Fruit fly (Drosophila melanogaster): ENCODE data around the gene kst.

The kst gene

dm6 chr3L:3303534-3304459 lies 32.9 kb upstream of the kst start, which contains the start of gene ZnT63C:
Gene ZnT63C, plus strand, starts transcription at chr3L:3303708.
- TF ChIP-seq CG1620 (GFP tag; optimal IDR thresholded peaks at IDR 0.05), result no peak
- peak; percentile 3 for TF ChIP-seq tj (GFP tag; optimal IDR thresholded peaks at IDR 0.05)
- TF ChIP-seq cnc (optimal IDR thresholded peaks at IDR 0.05), result peak; percentile 56 to 86
- TF ChIP-seq CG7045 (GFP tag; optimal IDR thresholded peaks at IDR 0.05), result peak; percentile 12
- TF ChIP-seq pad (GFP tag; optimal IDR thresholded peaks at IDR 0.05), result peak; percentile 65
- no peak for TF ChIP-seq CG12768 (GFP tag; optimal IDR thresholded peaks at IDR 0.05)
- no peak for TF ChIP-seq Clk (GFP tag; optimal IDR thresholded peaks at IDR 0.05)
- peak; percentile 64 for TF ChIP-seq kay (GFP tag; ENCODE audit: borderline replicate concordance)
- TF ChIP-seq toe (GFP tag; optimal IDR thresholded peaks at IDR 0.05), result no peak
- TF ChIP-seq cic (GFP tag; optimal IDR thresholded peaks at IDR 0.05), result peak; percentile 50
- peak; percentile 41 for TF ChIP-seq CG14711 (tag; optimal IDR thresholded peaks at IDR 0.05)
- TF ChIP-seq Mnt (GFP tag; optimal IDR thresholded peaks at IDR 0.05), result peak; percentile 88
- no peak for TF ChIP-seq CG7101 (tag; optimal IDR thresholded peaks at IDR 0.05)

- TF ChIP-seq tj (GFP tag; optimal IDR thresholded peaks at IDR 0.05) (no peak), toe (GFP tag; optimal IDR thresholded peaks at IDR 0.05) (no peak), pad (GFP tag; optimal IDR thresholded peaks at IDR 0.05) (no peak), Crg-1 (GFP tag; optimal IDR thresholded peaks at IDR 0.05) (no peak), CG7101 (tag; optimal IDR thresholded peaks at IDR 0.05) (no peak), CG5204 (GFP tag; optimal IDR thresholded peaks at IDR 0.05) (no peak), bab1 (GFP tag; optimal IDR thresholded peaks at IDR 0.05) (no peak), CG11617 (GFP tag; optimal IDR thresholded peaks at IDR 0.05) (no peak), CG12768 (GFP tag; optimal IDR thresholded peaks at IDR 0.05) (no peak), cic (GFP tag; optimal IDR thresholded peaks at IDR 0.05) (no peak), Mnt (GFP tag; optimal IDR thresholded peaks at IDR 0.05) (no peak), CG7045 (GFP tag; optimal IDR thresholded peaks at IDR 0.05) (no peak), kay (GFP tag; ENCODE audit: borderline replicate concordance) (no peak), CG14711 (tag; optimal IDR thresholded peaks at IDR 0.05) (no peak), Hr96 (GFP tag; optimal IDR thresholded peaks at IDR 0.05) (no peak), Clk (GFP tag; optimal IDR thresholded peaks at IDR 0.05) (no peak), CG1620 (GFP tag; optimal IDR thresholded peaks at IDR 0.05) (no peak), cnc (optimal IDR thresholded peaks at IDR 0.05) (no peak), ovo (GFP tag; optimal IDR thresholded peaks at IDR 0.05) (no peak), CG33017 (tag; optimal IDR thresholded peaks at IDR 0.05) (no peak)
Measured at dm6 chr3L:3304740-3305139, 31.9 kb upstream of the kst start.

- no peak for TF ChIP-seq Hr96 (GFP tag; optimal IDR thresholded peaks at IDR 0.05)
- no peak for TF ChIP-seq CG1620 (GFP tag; optimal IDR thresholded peaks at IDR 0.05)
- TF ChIP-seq CG5204 (GFP tag; optimal IDR thresholded peaks at IDR 0.05), result no peak
- TF ChIP-seq CG14711 (tag; optimal IDR thresholded peaks at IDR 0.05), result no peak
Measured at dm6 chr3L:3305430-3305829, 31.2 kb upstream of the kst start.

dm6 chr3L:3306515-3306914 lies 30.1 kb upstream of the kst start:
- TF ChIP-seq CG7045 (GFP tag; optimal IDR thresholded peaks at IDR 0.05), result no peak
- peak; percentile 14 for TF ChIP-seq kay (GFP tag; ENCODE audit: borderline replicate concordance)

- TF ChIP-seq Mnt (GFP tag; optimal IDR thresholded peaks at IDR 0.05) (no peak), CG12768 (GFP tag; optimal IDR thresholded peaks at IDR 0.05) (no peak), cnc (optimal IDR thresholded peaks at IDR 0.05) (no peak)
Measured at dm6 chr3L:3307593-3307992, 29.1 kb upstream of the kst start.

dm6 chr3L:3308676-3309613 lies 27.7 kb upstream of the kst start:
- no peak for TF ChIP-seq bab1 (GFP tag; optimal IDR thresholded peaks at IDR 0.05)
- peak; percentile 69 for TF ChIP-seq kay (GFP tag; ENCODE audit: borderline replicate concordance)
- TF ChIP-seq cnc (optimal IDR thresholded peaks at IDR 0.05), result no peak
- no peak for TF ChIP-seq CG1620 (GFP tag; optimal IDR thresholded peaks at IDR 0.05)
- TF ChIP-seq Clk (GFP tag; optimal IDR thresholded peaks at IDR 0.05), result no peak
- TF ChIP-seq Hr96 (GFP tag; optimal IDR thresholded peaks at IDR 0.05), result no peak
- TF ChIP-seq CG7045 (GFP tag; optimal IDR thresholded peaks at IDR 0.05), result no peak
- peak; percentile 59 for TF ChIP-seq tj (GFP tag; optimal IDR thresholded peaks at IDR 0.05)
- peak; percentile 17 for TF ChIP-seq Crg-1 (GFP tag; optimal IDR thresholded peaks at IDR 0.05)
- TF ChIP-seq ovo (GFP tag; optimal IDR thresholded peaks at IDR 0.05), result no peak
- peak; percentile 23 for TF ChIP-seq CG12768 (GFP tag; optimal IDR thresholded peaks at IDR 0.05)
- TF ChIP-seq CG11617 (GFP tag; optimal IDR thresholded peaks at IDR 0.05), result peak; percentile 3
- no peak for TF ChIP-seq toe (GFP tag; optimal IDR thresholded peaks at IDR 0.05)
- TF ChIP-seq pad (GFP tag; optimal IDR thresholded peaks at IDR 0.05), result no peak
- no peak for TF ChIP-seq CG14711 (tag; optimal IDR thresholded peaks at IDR 0.05)
- peak; percentile 98 for TF ChIP-seq Mnt (GFP tag; optimal IDR thresholded peaks at IDR 0.05)
- TF ChIP-seq CG7101 (tag; optimal IDR thresholded peaks at IDR 0.05), result no peak
- peak; percentile 94 for TF ChIP-seq cic (GFP tag; optimal IDR thresholded peaks at IDR 0.05)
- no peak for TF ChIP-seq CG5204 (GFP tag; optimal IDR thresholded peaks at IDR 0.05)
- no peak for TF ChIP-seq CG33017 (tag; optimal IDR thresholded peaks at IDR 0.05)

Measured in whole organism, adult.